Worm (Caenorhabditis elegans) whole organism, midembryonic: Measurements from ENCODE around the gene rsd-3.

Source experiments
- flt-1 ChIP-seq: fragments of 200-800 bp; sonication (Bioruptor generic); IDR thresholded peaks from 2 replicates; pipeline ENCODE4 v1.3.6; 2022; ENCODE audit warnings: missing genetic modification characterization, missing compliant biosample characterization
- klf-2 ChIP-seq: fragments of 200-800 bp; sonication (Bioruptor generic); conservative IDR thresholded peaks from 2 replicates; pipeline ENCODE4 v1.3.6; 2022; ENCODE audit warnings: missing genetic modification reagents, missing genetic modification characterization, missing compliant biosample characterization

DNA sequence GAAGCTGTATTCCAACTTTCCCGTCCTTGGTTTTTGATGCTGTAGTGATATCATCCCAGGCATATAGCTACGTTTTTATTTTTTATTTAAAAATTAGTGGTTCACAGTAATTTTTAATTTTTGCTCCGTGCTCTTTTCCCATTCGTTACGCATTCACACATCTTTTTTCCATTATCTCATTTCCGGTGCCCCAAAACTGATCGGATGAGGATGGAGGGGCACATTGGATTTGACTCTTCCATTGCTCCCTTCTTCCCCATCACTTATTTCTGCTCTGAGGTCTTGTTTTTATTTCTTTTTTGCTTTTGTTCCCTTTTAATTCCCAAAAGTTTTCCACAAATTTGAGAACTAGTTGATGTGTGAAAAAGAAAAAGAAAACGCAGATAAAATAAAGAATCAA, 45.1 kb upstream of the rsd-3 start:
- TF ChIP-seq klf-2 (GFP tag; lab: Robert Waterston, UW) (no peak), flt-1 (GFP tag; lab: Robert Waterston, UW) (no peak)
